Fruit fly (Drosophila melanogaster) whole organism, pupa: ENCODE data around the gene dgt2.
A peak's percentile ranks its signal among the peaks of the same experiment; 100 is the strongest.

Experiments
- CG10348 ChIP-seq: fragments of 200-800 bp; sonication (Bioruptor generic); IDR thresholded peaks from 2 replicates; pipeline ENCODE4 v1.3.6; 2022; ENCODE audit warnings: missing biosample characterization, missing genetic modification characterization
- CG12605 ChIP-seq: fragments of 200-800 bp; sonication (Bioruptor generic); IDR thresholded peaks from 2 replicates; pipeline ENCODE4 v1.3.6; 2022; ENCODE audit warnings: missing biosample characterization, missing genetic modification characterization
- CG13204 ChIP-seq: fragments of 200-800 bp; sonication (Bioruptor generic); optimal IDR thresholded peaks from 2 replicates; lab custom pipeline; 2018; ENCODE audit warnings: missing biosample characterization, mild to moderate bottlenecking, missing genetic modification characterization, moderate library complexity
- CG14655 ChIP-seq: fragments of 200-800 bp; sonication (Bioruptor generic); optimal IDR thresholded peaks from 3 replicates; lab custom pipeline; 2017; ENCODE audit warnings: mild to moderate bottlenecking, missing biosample characterization, missing genetic modification reagents, missing genetic modification characterization
- CG15710 ChIP-seq: fragments of 200-800 bp; sonication (Bioruptor generic); optimal IDR thresholded peaks from 2 replicates; lab custom pipeline; 2018; ENCODE audit warnings: missing biosample characterization, mild to moderate bottlenecking, missing genetic modification characterization, moderate library complexity
- CG17806 ChIP-seq: fragments of 200-800 bp; sonication (Bioruptor generic); optimal IDR thresholded peaks from 2 replicates; lab custom pipeline; 2018; ENCODE audit warnings: missing biosample characterization, mild to moderate bottlenecking, missing genetic modification characterization, moderate library complexity
- CG32121 ChIP-seq: fragments of 200-800 bp; sonication (Bioruptor generic); IDR thresholded peaks from 2 replicates; pipeline ENCODE4 v1.3.6; 2022; ENCODE audit warnings: missing biosample characterization, missing genetic modification characterization
- CG34367 ChIP-seq: fragments of 200-800 bp; sonication (Bioruptor generic); optimal IDR thresholded peaks from 2 replicates; lab custom pipeline; 2018; ENCODE audit warnings: missing biosample characterization, mild to moderate bottlenecking, missing genetic modification characterization
- CG4496 ChIP-seq: fragments of 200-800 bp; sonication (Bioruptor generic); IDR thresholded peaks from 3 replicates; pipeline ENCODE4 v1.3.6; 2022; ENCODE audit warnings: missing biosample characterization, missing genetic modification characterization
- CG8159 ChIP-seq: fragments of 200-800 bp; sonication (Bioruptor generic); optimal IDR thresholded peaks from 3 replicates; lab custom pipeline; 2018; ENCODE audit warnings: missing biosample characterization, mild to moderate bottlenecking, missing genetic modification characterization, moderate library complexity
- CG8301 ChIP-seq: fragments of 200-800 bp; sonication (Bioruptor generic); optimal IDR thresholded peaks from 2 replicates; lab custom pipeline; 2018; ENCODE audit warnings: missing biosample characterization, mild to moderate bottlenecking, missing genetic modification characterization
- CG9948 ChIP-seq: fragments of 200-800 bp; sonication (Bioruptor generic); optimal IDR thresholded peaks from 2 replicates; lab custom pipeline; 2018; ENCODE audit warnings: missing biosample characterization, mild to moderate bottlenecking, missing genetic modification characterization, moderate library complexity
- D1 ChIP-seq: fragments of 200-800 bp; sonication (Bioruptor generic); optimal IDR thresholded peaks from 2 replicates; lab custom pipeline; 2018; ENCODE audit warnings: missing biosample characterization, mild to moderate bottlenecking, missing genetic modification characterization, moderate library complexity
- EcR ChIP-seq: fragments of 200-800 bp; sonication (Bioruptor generic); optimal IDR thresholded peaks from 3 replicates; lab custom pipeline; 2019; ENCODE audit warnings: missing biosample characterization, missing genetic modification characterization, mild to moderate bottlenecking, moderate library complexity, missing genetic modification reagents
- Ets98B ChIP-seq: fragments of 200-800 bp; sonication (Bioruptor generic); IDR thresholded peaks from 2 replicates; pipeline ENCODE4 v1.3.6; 2022; ENCODE audit warnings: missing biosample characterization, missing genetic modification characterization
- Pif1A ChIP-seq: fragments of 200-800 bp; sonication (Bioruptor generic); optimal IDR thresholded peaks from 3 replicates; lab custom pipeline; 2016; ENCODE audit warnings: missing biosample characterization, missing genetic modification characterization
- Pif1B ChIP-seq: fragments of 200-800 bp; sonication (Bioruptor generic); optimal IDR thresholded peaks from 3 replicates; lab custom pipeline; 2016; ENCODE audit warnings: missing biosample characterization, missing genetic modification characterization
- Snoo ChIP-seq: fragments of 200-800 bp; sonication (Bioruptor generic); optimal IDR thresholded peaks from 3 replicates; lab custom pipeline; 2017; ENCODE audit warnings: missing biosample characterization, mild to moderate bottlenecking, missing genetic modification characterization, inconsistent platforms
- fd96Ca ChIP-seq: fragments of 200-800 bp; sonication (Bioruptor generic); IDR thresholded peaks from 3 replicates; pipeline ENCODE4 v1.3.6; 2022; ENCODE audit warnings: missing biosample characterization, missing genetic modification characterization
- gl ChIP-seq: fragments of 200-800 bp; sonication (Bioruptor generic); optimal IDR thresholded peaks from 2 replicates; lab custom pipeline; 2018; ENCODE audit warnings: missing biosample characterization, mild to moderate bottlenecking, missing genetic modification characterization
- rn ChIP-seq: fragments of 200-800 bp; sonication (Bioruptor generic); IDR thresholded peaks from 2 replicates; pipeline ENCODE4 v1.3.6; 2022; ENCODE audit warnings: missing biosample characterization, missing genetic modification characterization

Gene dgt2

dm6 chr2L:12006397-12007330, 16.9 kb downstream of the dgt2 start:
- peak; percentile 90 for TF ChIP-seq CG17806 (tag; lab: Kevin White, UChicago)
- no peak for TF ChIP-seq Ets98B (GFP tag; lab: Robert Waterston, UW)
- TF ChIP-seq CG12605 (GFP tag; lab: Robert Waterston, UW), result no peak
- TF ChIP-seq CG9948, result peak; percentile 94
- TF ChIP-seq CG8301 (tag; lab: Kevin White, UChicago), result peak; percentile 90
- no peak for TF ChIP-seq fd96Ca
- TF ChIP-seq gl (tag; lab: Kevin White, UChicago), result peak; percentile 27
- no peak for TF ChIP-seq CG10348 (GFP tag; lab: Robert Waterston, UW)
- peak; percentile 85 for TF ChIP-seq CG34367 (tag; lab: Kevin White, UChicago)
- no peak for TF ChIP-seq CG32121
- TF ChIP-seq EcR (GFP tag; lab: Kevin White, UChicago), result no peak
- peak; percentile 97 for TF ChIP-seq CG8159 (tag; lab: Kevin White, UChicago)
- no peak for TF ChIP-seq rn (GFP tag; lab: Robert Waterston, UW)
- TF ChIP-seq Pif1A (GFP tag; lab: Kevin White, UChicago), result peak; percentile 75
- peak; percentile 94 for TF ChIP-seq CG15710
- TF ChIP-seq Snoo, result peak; percentile 87
- peak; percentile 95 for TF ChIP-seq CG14655 (GFP tag; lab: Kevin White, UChicago)
- TF ChIP-seq Pif1B (GFP tag; lab: Kevin White, UChicago), result peak; percentile 87
- peak; percentile 48 for TF ChIP-seq CG13204 (GFP tag; lab: Kevin White, UChicago)
- no peak for TF ChIP-seq CG4496
- peak; percentile 87 for TF ChIP-seq D1 (tag; lab: Kevin White, UChicago)

- TF ChIP-seq CG32121 (no peak), Pif1B (GFP tag; lab: Kevin White, UChicago) (peak; percentile 67), CG4496 (no peak), CG17806 (tag; lab: Kevin White, UChicago) (peak; percentile 27), Pif1A (GFP tag; lab: Kevin White, UChicago) (peak; percentile 68), CG34367 (tag; lab: Kevin White, UChicago) (peak; percentile 51), CG12605 (GFP tag; lab: Robert Waterston, UW) (no peak), CG10348 (GFP tag; lab: Robert Waterston, UW) (no peak), Snoo (peak; percentile 84), gl (tag; lab: Kevin White, UChicago) (peak; percentile 74), rn (GFP tag; lab: Robert Waterston, UW) (no peak), fd96Ca (no peak), CG15710 (peak; percentile 53), D1 (tag; lab: Kevin White, UChicago) (no peak), EcR (GFP tag; lab: Kevin White, UChicago) (peak; percentile 98), CG8159 (tag; lab: Kevin White, UChicago) (peak; percentile 36), Ets98B (GFP tag; lab: Robert Waterston, UW) (no peak), CG13204 (GFP tag; lab: Kevin White, UChicago) (peak; percentile 97), CG9948 (peak; percentile 17), CG8301 (tag; lab: Kevin White, UChicago) (peak; percentile 77), CG14655 (GFP tag; lab: Kevin White, UChicago) (peak; percentile 70)
Measured at dm6 chr2L:12007331-12007791, 17.6 kb downstream of the dgt2 start.

dm6 chr2L:12007853-12008252, 18.1 kb downstream of the dgt2 start, which contains the start of gene Rh5:
TSS of gene Rh5 (plus strand) at chr2L:12008153.
- TF ChIP-seq CG12605 (GFP tag; lab: Robert Waterston, UW), result no peak
- no peak for TF ChIP-seq EcR (GFP tag; lab: Kevin White, UChicago)
- TF ChIP-seq Pif1B (GFP tag; lab: Kevin White, UChicago), result no peak
- TF ChIP-seq D1 (tag; lab: Kevin White, UChicago), result no peak
- TF ChIP-seq CG34367 (tag; lab: Kevin White, UChicago), result no peak
- TF ChIP-seq CG8301 (tag; lab: Kevin White, UChicago), result no peak
- no peak for TF ChIP-seq CG15710
- no peak for TF ChIP-seq Snoo
- no peak for TF ChIP-seq Pif1A (GFP tag; lab: Kevin White, UChicago)
- TF ChIP-seq, all 21 proteins: peak for 0

- TF ChIP-seq Snoo (peak; percentile 30), EcR (GFP tag; lab: Kevin White, UChicago) (peak; percentile 93), CG14655 (GFP tag; lab: Kevin White, UChicago) (peak; percentile 19), Pif1B (GFP tag; lab: Kevin White, UChicago) (peak; percentile 18), CG13204 (GFP tag; lab: Kevin White, UChicago) (peak; percentile 91), D1 (tag; lab: Kevin White, UChicago) (no peak), gl (tag; lab: Kevin White, UChicago) (peak; percentile 3), CG12605 (GFP tag; lab: Robert Waterston, UW) (no peak)
Measured at dm6 chr2L:12010100-12010876, 20.6 kb downstream of the dgt2 start.
